Worm (Caenorhabditis elegans): Measurements from ENCODE around the gene F18E3.12.

ce11 chrV:7424336-7424735 lies 9.6 kb downstream of the F18E3.12 start, which contains the start of gene F18E3.10:
- no peak for TF ChIP-seq nhr-11 (tag; optimal IDR thresholded peaks at IDR 0.05)
- no peak for TF ChIP-seq zag-1 (tag; optimal IDR thresholded peaks at IDR 0.05)
- TF ChIP-seq nhr-77 (tag; optimal IDR thresholded peaks at IDR 0.05), result no peak
- TF ChIP-seq blmp-1 (tag; optimal IDR thresholded peaks at IDR 0.05; ENCODE audit: insufficient read depth), result no peak
- no peak for TF ChIP-seq skn-1 (tag; optimal IDR thresholded peaks at IDR 0.05)
- TF ChIP-seq ama-1 (optimal IDR thresholded peaks at IDR 0.05), result no peak
- TF ChIP-seq lin-39 (tag; optimal IDR thresholded peaks at IDR 0.05), result no peak
- no peak for TF ChIP-seq lsy-2 (tag; optimal IDR thresholded peaks at IDR 0.05)
- TF ChIP-seq egl-27 (tag; optimal IDR thresholded peaks at IDR 0.05), result no peak
- no peak for TF ChIP-seq ztf-11 (tag; optimal IDR thresholded peaks at IDR 0.05)
- TF ChIP-seq nhr-12 (tag; optimal IDR thresholded peaks at IDR 0.05), result no peak
- TF ChIP-seq nhr-237 (tag; optimal IDR thresholded peaks at IDR 0.05), result no peak
